Worm (Caenorhabditis elegans) whole organism, L3 larva: ENCODE measurements around the gene B0034.5.
A peak's percentile ranks its signal among the peaks of the same experiment; 100 is the strongest.

Experiments
- R02D3.7 ChIP-seq: fragments of 150-350 bp; optimal IDR thresholded peaks from 2 replicates; lab custom pipeline; 2014; ENCODE audit warnings: missing biosample characterization, missing genetic modification characterization
- ZK546.5 ChIP-seq: sonication (generic microtip); optimal IDR thresholded peaks from 2 replicates; lab custom pipeline; 2017; ENCODE audit warnings: missing biosample characterization, missing genetic modification characterization
- aly-2 ChIP-seq: fragments of 150-350 bp; optimal IDR thresholded peaks from 2 replicates; lab custom pipeline; 2014; ENCODE audit warnings: missing biosample characterization, missing genetic modification characterization
- ceh-16 ChIP-seq: sonication (generic microtip); optimal IDR thresholded peaks from 2 replicates; lab custom pipeline; 2017; ENCODE audit warnings: missing biosample characterization, missing genetic modification characterization
- ceh-28 ChIP-seq: fragments of 150-350 bp; optimal IDR thresholded peaks from 2 replicates; lab custom pipeline; 2014; ENCODE audit warnings: missing biosample characterization, missing genetic modification reagents, missing genetic modification characterization
- ceh-82 ChIP-seq: fragments of 150-350 bp; optimal IDR thresholded peaks from 2 replicates; lab custom pipeline; 2014; ENCODE audit warnings: missing biosample characterization, missing genetic modification characterization
- ceh-9 ChIP-seq: sonication (generic microtip); optimal IDR thresholded peaks from 2 replicates; lab custom pipeline; 2018; ENCODE audit warnings: missing biosample characterization, missing genetic modification characterization
- daf-12 ChIP-seq: fragments of 150-350 bp; optimal IDR thresholded peaks from 2 replicates; lab custom pipeline; 2014; ENCODE audit warnings: missing biosample characterization, missing genetic modification reagents, missing genetic modification characterization
- egl-27 ChIP-seq: sonication (generic microtip); optimal IDR thresholded peaks from 4 replicates; lab custom pipeline; 2017; ENCODE audit warnings: missing biosample characterization, missing genetic modification reagents, missing genetic modification characterization
- egl-5 ChIP-seq: fragments of 150-350 bp; optimal IDR thresholded peaks from 2 replicates; lab custom pipeline; 2017; ENCODE audit warnings: missing biosample characterization, missing genetic modification reagents, missing genetic modification characterization, inconsistent platforms
- elt-1 ChIP-seq: fragments of 150-350 bp; optimal IDR thresholded peaks from 2 replicates; lab custom pipeline; 2014; ENCODE audit warnings: missing biosample characterization, missing genetic modification characterization
- elt-2 ChIP-seq: sonication (generic microtip); optimal IDR thresholded peaks from 2 replicates; lab custom pipeline; 2016; ENCODE audit warnings: missing genetic modification reagents, mild to moderate bottlenecking, missing genetic modification characterization, missing compliant biosample characterization
- eor-1 ChIP-seq, 2 experiments: fragments of 150-350 bp; optimal IDR thresholded peaks; 2 replicates each; lab custom pipeline; 2014 to 2018; ENCODE audit warnings: missing biosample characterization in 2 of 2, missing genetic modification characterization in 2 of 2
- fkh-10 ChIP-seq: sonication (generic microtip); optimal IDR thresholded peaks from 2 replicates; lab custom pipeline; 2017; ENCODE audit warnings: missing biosample characterization, missing genetic modification reagents, missing genetic modification characterization
- fkh-2 ChIP-seq: fragments of 150-350 bp; optimal IDR thresholded peaks from 2 replicates; lab custom pipeline; 2014; ENCODE audit warnings: missing biosample characterization, missing genetic modification reagents, missing genetic modification characterization
- fos-1 ChIP-seq: fragments of 150-350 bp; optimal IDR thresholded peaks from 2 replicates; lab custom pipeline; 2014; ENCODE audit warnings: missing biosample characterization, missing genetic modification characterization
- hmg-11 ChIP-seq: sonication (generic microtip); optimal IDR thresholded peaks from 2 replicates; lab custom pipeline; 2016; ENCODE audit warnings: missing genetic modification characterization, missing compliant biosample characterization
- jun-1 ChIP-seq: fragments of 150-350 bp; optimal IDR thresholded peaks from 2 replicates; lab custom pipeline; 2014; ENCODE audit warnings: missing biosample characterization, missing genetic modification reagents, missing genetic modification characterization
- lin-15B ChIP-seq: fragments of 150-350 bp; optimal IDR thresholded peaks from 2 replicates; lab custom pipeline; 2014; ENCODE audit warnings: missing biosample characterization, missing genetic modification characterization
- lin-39 ChIP-seq: fragments of 150-350 bp; optimal IDR thresholded peaks from 2 replicates; lab custom pipeline; 2018; ENCODE audit warnings: missing biosample characterization, missing genetic modification reagents, missing genetic modification characterization
- lsy-12 ChIP-seq: sonication (generic microtip); optimal IDR thresholded peaks from 2 replicates; lab custom pipeline; 2016; ENCODE audit warnings: mild to moderate bottlenecking, missing genetic modification characterization, missing compliant biosample characterization
- mdl-1 ChIP-seq: fragments of 150-350 bp; optimal IDR thresholded peaks from 2 replicates; lab custom pipeline; 2014; ENCODE audit warnings: missing biosample characterization, missing genetic modification characterization
- mml-1 ChIP-seq: fragments of 150-350 bp; sonication (generic microtip); optimal IDR thresholded peaks from 3 replicates; lab custom pipeline; 2014; ENCODE audit warnings: missing biosample characterization, missing genetic modification characterization
- nhr-237 ChIP-seq: fragments of 150-350 bp; optimal IDR thresholded peaks from 2 replicates; lab custom pipeline; 2014; ENCODE audit warnings: missing biosample characterization, missing genetic modification characterization
- nhr-25 ChIP-seq: sonication (generic microtip); optimal IDR thresholded peaks from 2 replicates; lab custom pipeline; 2017; ENCODE audit warnings: missing biosample characterization, missing genetic modification characterization
- nhr-76 ChIP-seq: fragments of 150-350 bp; sonication (generic microtip); optimal IDR thresholded peaks from 5 replicates; lab custom pipeline; 2014; ENCODE audit warnings: missing biosample characterization, missing genetic modification characterization
- nhr-77 ChIP-seq: fragments of 150-350 bp; optimal IDR thresholded peaks from 2 replicates; lab custom pipeline; 2014; ENCODE audit warnings: missing biosample characterization, missing genetic modification characterization
- pha-4 ChIP-seq: fragments of 150-350 bp; optimal IDR thresholded peaks from 2 replicates; lab custom pipeline; 2014; ENCODE audit warnings: missing biosample characterization, missing genetic modification reagents, missing genetic modification characterization
- pqm-1 ChIP-seq: fragments of 150-350 bp; optimal IDR thresholded peaks from 2 replicates; lab custom pipeline; 2017; ENCODE audit warnings: missing biosample characterization, missing genetic modification characterization, inconsistent platforms
- snpc-4 ChIP-seq: fragments of 150-350 bp; optimal IDR thresholded peaks from 2 replicates; lab custom pipeline; 2014; ENCODE audit warnings: missing biosample characterization, missing genetic modification characterization
- tbx-2 ChIP-seq: sonication (generic microtip); optimal IDR thresholded peaks from 2 replicates; lab custom pipeline; 2016; ENCODE audit warnings: mild to moderate bottlenecking, missing genetic modification characterization, missing compliant biosample characterization
- unc-39 ChIP-seq: sonication (generic microtip); optimal IDR thresholded peaks from 4 replicates; lab custom pipeline; 2017; ENCODE audit warnings: missing biosample characterization, missing genetic modification characterization
- zag-1 ChIP-seq: fragments of 150-350 bp; optimal IDR thresholded peaks from 2 replicates; lab custom pipeline; 2014; ENCODE audit warnings: missing biosample characterization, missing genetic modification characterization
- ztf-11 ChIP-seq: fragments of 150-350 bp; optimal IDR thresholded peaks from 2 replicates; lab custom pipeline; 2014; ENCODE audit warnings: missing biosample characterization, missing genetic modification characterization
- ztf-4 ChIP-seq: fragments of 150-350 bp; optimal IDR thresholded peaks from 2 replicates; lab custom pipeline; 2014; ENCODE audit warnings: missing biosample characterization, missing genetic modification characterization

B0034.5 gene

DNA sequence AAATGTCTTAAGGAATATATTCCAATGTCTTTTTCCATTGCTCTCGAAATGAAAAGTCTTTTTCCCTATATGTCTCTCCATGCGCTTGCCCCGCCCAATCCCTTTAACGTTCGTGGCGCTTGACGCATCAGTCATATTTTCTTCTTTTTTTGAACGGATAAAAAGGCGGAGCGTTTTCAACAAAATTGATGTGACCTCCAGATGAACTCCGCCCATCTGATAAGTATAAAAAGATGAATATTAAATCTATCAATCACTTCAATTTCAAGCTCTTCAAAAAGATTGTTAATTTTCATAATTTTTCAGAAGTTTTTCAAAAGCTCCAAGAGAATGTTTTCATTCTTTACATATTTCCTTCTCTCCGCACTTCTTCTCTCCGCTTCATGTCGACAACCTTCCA is 21.3 kb upstream of the B0034.5 start, which contains the start of gene ins-4:
TSS of gene ins-4 (plus strand) at position 301 of the 400 bp plus-strand sequence.
- no peak for TF ChIP-seq zag-1 (tag; lab: Kevin White, UChicago)
- no peak for TF ChIP-seq nhr-77 (tag; lab: Kevin White, UChicago)
- no peak for TF ChIP-seq ceh-28 (tag; lab: Kevin White, UChicago)
- no peak for TF ChIP-seq ztf-11 (tag; lab: Kevin White, UChicago)
- TF ChIP-seq mml-1 (tag; lab: Kevin White, UChicago): no peak

ce11 chrII:5990668-5991067 is 15.9 kb upstream of the B0034.5 start, which contains the start of gene ins-3:
ins-3 (minus strand) TSS chrII:5990768.
- TF ChIP-seq egl-27 (tag; lab: Kevin White, UChicago) (no peak), lin-39 (tag; lab: Kevin White, UChicago) (no peak), lin-15B (tag; lab: Kevin White, UChicago) (no peak), nhr-237 (tag; lab: Kevin White, UChicago) (no peak)

DNA sequence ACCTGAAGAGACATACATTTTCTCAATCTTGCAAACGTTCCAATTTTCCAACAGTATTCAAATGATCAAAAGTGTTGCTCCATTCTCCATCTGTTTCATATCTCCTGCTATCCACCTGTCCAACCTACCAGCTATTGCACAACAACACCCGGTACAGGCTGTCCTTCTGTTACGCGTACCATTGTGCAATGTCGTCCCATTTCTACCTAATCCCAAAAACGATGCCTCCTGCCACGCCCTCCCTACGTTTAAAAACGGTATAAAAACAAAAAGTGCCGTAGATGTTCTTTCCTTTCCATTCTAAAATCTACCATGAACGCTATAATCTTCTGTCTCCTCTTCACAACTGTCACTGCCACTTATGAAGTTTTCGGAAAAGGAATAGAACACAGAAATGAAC is 13.4 kb upstream of the B0034.5 start, which contains the start of gene ins-2:
TSS of gene ins-2 (plus strand) at position 301 of the 400 bp plus-strand sequence.
- TF ChIP-seq elt-2 (tag; lab: Kevin White, UChicago): no peak
- TF ChIP-seq ceh-9 (tag; lab: Kevin White, UChicago): no peak
- TF ChIP-seq fkh-2: no peak
- no peak for TF ChIP-seq R02D3.7 (tag; lab: Kevin White, UChicago)
- TF ChIP-seq ztf-11 (tag; lab: Kevin White, UChicago): no peak
- no peak for TF ChIP-seq aly-2 (tag; lab: Kevin White, UChicago)
- no peak for TF ChIP-seq tbx-2 (tag; lab: Kevin White, UChicago)
- TF ChIP-seq lsy-12: no peak
- no peak for TF ChIP-seq pha-4 (tag; lab: Kevin White, UChicago)
- no peak for TF ChIP-seq mml-1 (tag; lab: Kevin White, UChicago)
- no peak for TF ChIP-seq lin-15B (tag; lab: Kevin White, UChicago)
- no peak for TF ChIP-seq nhr-76 (tag; lab: Kevin White, UChicago)
- no peak for TF ChIP-seq snpc-4 (tag; lab: Kevin White, UChicago)
- TF ChIP-seq jun-1 (tag; lab: Kevin White, UChicago): no peak
- TF ChIP-seq unc-39 (tag; lab: Kevin White, UChicago): no peak
- TF ChIP-seq daf-12: no peak
- TF ChIP-seq mdl-1 (tag; lab: Kevin White, UChicago): no peak
- no peak for TF ChIP-seq ZK546.5 (tag; lab: Kevin White, UChicago)
- no peak for TF ChIP-seq fos-1 (tag; lab: Kevin White, UChicago)
- TF ChIP-seq, all 47 proteins: peak for 0

ce11 chrII:5969303-5969702 is 5.5 kb downstream of the B0034.5 start, which contains the start of gene B0034.4:
B0034.4 (minus strand) TSS chrII:5969531.
- TF ChIP-seq elt-1 (tag; lab: Kevin White, UChicago) (no peak), snpc-4 (tag; lab: Kevin White, UChicago) (no peak), nhr-25 (tag; lab: Kevin White, UChicago) (peak; percentile 21)

- TF ChIP-seq fkh-10 (GFP tag; lab: Kevin White, UChicago) (no peak), eor-1 (tag; optimal IDR thresholded peaks at IDR 0.05; lab: Kevin White, UChicago) (no peak), unc-39 (tag; lab: Kevin White, UChicago) (no peak), ceh-82 (no peak), pqm-1 (tag; lab: Kevin White, UChicago) (no peak), ztf-4 (no peak), ZK546.5 (tag; lab: Kevin White, UChicago) (no peak), hmg-11 (tag; lab: Kevin White, UChicago) (no peak), egl-5 (tag; lab: Kevin White, UChicago) (no peak), fos-1 (tag; lab: Kevin White, UChicago) (no peak), ceh-16 (no peak)
These were observed 6.7 kb downstream of the B0034.5 start, which contains the start of gene B0034.1 for ce11 chrII:5968037-5968436. B0034.1 (plus strand) TSS chrII:5968337.
